Worm (Caenorhabditis elegans) whole organism, mixed stage, embryonic: ENCODE data around the gene C47A10.12.

Experiments used
- M03D4.4 ChIP-seq: sonication (generic microtip); optimal IDR thresholded peaks from 2 replicates; lab custom pipeline; 2017; ENCODE audit warnings: mild to moderate bottlenecking, missing genetic modification characterization, missing compliant biosample characterization
- bed-3 ChIP-seq: fragments of 200-800 bp; sonication (Bioruptor generic); optimal IDR thresholded peaks from 3 replicates; lab custom pipeline; 2018; ENCODE audit warnings: mild to moderate bottlenecking, missing genetic modification characterization, moderate library complexity, missing compliant biosample characterization
- blmp-1 ChIP-seq: fragments of 150-350 bp; optimal IDR thresholded peaks from 2 replicates; lab custom pipeline; 2014; ENCODE audit warnings: missing biosample characterization, missing genetic modification characterization
- ceh-39 ChIP-seq: fragments of 150-350 bp; optimal IDR thresholded peaks from 2 replicates; lab custom pipeline; 2014; ENCODE audit warnings: missing biosample characterization, missing genetic modification characterization
- ceh-43 ChIP-seq: fragments of 200-800 bp; sonication (Bioruptor generic); optimal IDR thresholded peaks from 2 replicates; lab custom pipeline; 2018; ENCODE audit warnings: mild to moderate bottlenecking, missing genetic modification characterization, moderate library complexity, missing compliant biosample characterization
- ceh-83 ChIP-seq: fragments of 200-800 bp; sonication (Bioruptor generic); optimal IDR thresholded peaks from 2 replicates; lab custom pipeline; 2018; ENCODE audit warnings: mild to moderate bottlenecking, missing genetic modification characterization, missing compliant biosample characterization
- ces-1 ChIP-seq: fragments of 150-350 bp; optimal IDR thresholded peaks from 2 replicates; lab custom pipeline; 2014; ENCODE audit warnings: missing biosample characterization, missing genetic modification reagents, missing genetic modification characterization
- drap-1 ChIP-seq: fragments of 200-800 bp; sonication (Bioruptor generic); optimal IDR thresholded peaks from 3 replicates; lab custom pipeline; 2018; ENCODE audit warnings: mild to moderate bottlenecking, missing genetic modification characterization, missing compliant biosample characterization
- elt-1 ChIP-seq: sonication (generic microtip); optimal IDR thresholded peaks from 2 replicates; lab custom pipeline; 2017; ENCODE audit warnings: missing genetic modification characterization, mild to moderate bottlenecking, missing compliant biosample characterization, antibody characterized with exemption, moderate library complexity, borderline replicate concordance; ENCODE audit not compliant: insufficient read depth
- elt-3 ChIP-seq: fragments of 150-350 bp; optimal IDR thresholded peaks from 2 replicates; lab custom pipeline; 2014; ENCODE audit warnings: missing biosample characterization, missing genetic modification characterization
- flh-1 ChIP-seq: fragments of 200-800 bp; sonication (Bioruptor generic); optimal IDR thresholded peaks from 2 replicates; lab custom pipeline; 2018; ENCODE audit warnings: mild to moderate bottlenecking, missing genetic modification characterization, moderate library complexity, missing compliant biosample characterization
- ham-2 ChIP-seq: fragments of 200-800 bp; sonication (Bioruptor generic); optimal IDR thresholded peaks from 2 replicates; lab custom pipeline; 2018; ENCODE audit warnings: mild to moderate bottlenecking, missing genetic modification characterization, missing compliant biosample characterization
- hlh-1 ChIP-seq: fragments of 150-350 bp; optimal IDR thresholded peaks from 2 replicates; lab custom pipeline; 2014; ENCODE audit warnings: missing biosample characterization, missing genetic modification reagents, missing genetic modification characterization
- lin-13 ChIP-seq: fragments of 150-350 bp; optimal IDR thresholded peaks from 2 replicates; lab custom pipeline; 2014; ENCODE audit warnings: missing biosample characterization, missing genetic modification characterization
- lin-32 ChIP-seq: fragments of 200-800 bp; sonication (Bioruptor generic); optimal IDR thresholded peaks from 2 replicates; lab custom pipeline; 2018; ENCODE audit warnings: mild to moderate bottlenecking, missing genetic modification characterization, missing compliant biosample characterization
- lsy-2 ChIP-seq: fragments of 150-350 bp; optimal IDR thresholded peaks from 2 replicates; lab custom pipeline; 2014; ENCODE audit warnings: missing biosample characterization, missing genetic modification characterization
- mep-1 ChIP-seq: fragments of 150-350 bp; optimal IDR thresholded peaks from 2 replicates; lab custom pipeline; 2017; ENCODE audit warnings: missing biosample characterization, missing genetic modification reagents, missing genetic modification characterization, inconsistent platforms
- nhr-12 ChIP-seq: fragments of 150-350 bp; optimal IDR thresholded peaks from 2 replicates; lab custom pipeline; 2014; ENCODE audit warnings: missing biosample characterization, missing genetic modification characterization
- nhr-2 ChIP-seq: fragments of 150-350 bp; optimal IDR thresholded peaks from 2 replicates; lab custom pipeline; 2014; ENCODE audit warnings: missing biosample characterization, missing genetic modification characterization
- nhr-237 ChIP-seq: fragments of 150-350 bp; optimal IDR thresholded peaks from 2 replicates; lab custom pipeline; 2014; ENCODE audit warnings: missing biosample characterization, missing genetic modification characterization
- nhr-28 ChIP-seq: fragments of 150-350 bp; optimal IDR thresholded peaks from 2 replicates; lab custom pipeline; 2014; ENCODE audit warnings: missing biosample characterization, missing genetic modification characterization
- nhr-76 ChIP-seq: sonication (generic microtip); optimal IDR thresholded peaks from 2 replicates; lab custom pipeline; 2017; ENCODE audit warnings: missing biosample characterization, missing genetic modification characterization
- pha-4 ChIP-seq: fragments of 150-350 bp; optimal IDR thresholded peaks from 2 replicates; lab custom pipeline; 2018; ENCODE audit warnings: missing biosample characterization, missing genetic modification reagents, missing genetic modification characterization
- snpc-4 ChIP-seq: fragments of 150-350 bp; optimal IDR thresholded peaks from 2 replicates; lab custom pipeline; 2014; ENCODE audit warnings: missing biosample characterization, missing genetic modification characterization
- sptf-1 ChIP-seq: sonication (generic microtip); optimal IDR thresholded peaks from 2 replicates; lab custom pipeline; 2017; ENCODE audit warnings: mild to moderate bottlenecking, missing genetic modification characterization, moderate library complexity, missing compliant biosample characterization
- tbx-8 ChIP-seq: fragments of 200-800 bp; sonication (Bioruptor generic); optimal IDR thresholded peaks from 2 replicates; lab custom pipeline; 2018; ENCODE audit warnings: mild to moderate bottlenecking, missing genetic modification characterization, moderate library complexity, missing compliant biosample characterization
- unc-39 ChIP-seq: fragments of 150-350 bp; optimal IDR thresholded peaks from 2 replicates; lab custom pipeline; 2014; ENCODE audit warnings: missing biosample characterization, missing genetic modification characterization
- unc-62 ChIP-seq: fragments of 150-350 bp; optimal IDR thresholded peaks from 2 replicates; lab custom pipeline; 2014; ENCODE audit warnings: missing biosample characterization, missing genetic modification reagents, missing genetic modification characterization

Gene C47A10.12

ce11 chrV:17819704-17820103 is 42.0 kb downstream of the C47A10.12 start:
- TF ChIP-seq nhr-237 (tag; lab: Kevin White, UChicago) (no peak), nhr-2 (tag; lab: Kevin White, UChicago) (no peak), hlh-1 (no peak), ceh-83 (GFP tag; lab: Kevin White, UChicago) (no peak), unc-39 (tag; lab: Kevin White, UChicago) (no peak), bed-3 (GFP tag; lab: Kevin White, UChicago) (no peak), pha-4 (no peak), sptf-1 (tag; lab: Kevin White, UChicago) (no peak), mep-1 (no peak), snpc-4 (tag; lab: Kevin White, UChicago) (no peak), elt-3 (tag; lab: Kevin White, UChicago) (no peak), nhr-12 (tag; lab: Kevin White, UChicago) (no peak), drap-1 (GFP tag; lab: Kevin White, UChicago) (no peak), elt-1 (tag; lab: Kevin White, UChicago) (no peak), ham-2 (GFP tag; lab: Kevin White, UChicago) (no peak), flh-1 (no peak), lin-32 (GFP tag; lab: Kevin White, UChicago) (no peak)
- TF ChIP-seq, all 35 proteins: peak for 0

- TF ChIP-seq ceh-39 (tag; lab: Kevin White, UChicago), result no peak
- TF ChIP-seq lin-13 (tag; lab: Kevin White, UChicago), result no peak
- TF ChIP-seq drap-1 (GFP tag; lab: Kevin White, UChicago), result no peak
- no peak for TF ChIP-seq unc-62
- TF ChIP-seq ceh-83 (GFP tag; lab: Kevin White, UChicago), result no peak
- TF ChIP-seq nhr-28, result no peak
- TF ChIP-seq elt-1 (tag; lab: Kevin White, UChicago), result no peak
- no peak for TF ChIP-seq pha-4
- no peak for TF ChIP-seq blmp-1 (tag; lab: Kevin White, UChicago)
- TF ChIP-seq mep-1, result no peak
- no peak for TF ChIP-seq ceh-43 (GFP tag; lab: Kevin White, UChicago)
- no peak for TF ChIP-seq nhr-76 (tag; lab: Kevin White, UChicago)
- TF ChIP-seq lsy-2 (tag; lab: Kevin White, UChicago), result no peak
Observed at ce11 chrV:17821805-17822204, 44.1 kb downstream of the C47A10.12 start, which contains the start of gene srh-300. Gene srh-300 (plus strand): TSS chrV:17822105.

- TF ChIP-seq drap-1 (GFP tag; lab: Kevin White, UChicago), result no peak
- no peak for TF ChIP-seq M03D4.4 (tag; lab: Kevin White, UChicago)
- TF ChIP-seq elt-3 (tag; lab: Kevin White, UChicago), result no peak
- TF ChIP-seq blmp-1 (tag; lab: Kevin White, UChicago), result no peak
- no peak for TF ChIP-seq pha-4
- TF ChIP-seq nhr-2 (tag; lab: Kevin White, UChicago), result no peak
- no peak for TF ChIP-seq nhr-76 (tag; lab: Kevin White, UChicago)
- no peak for TF ChIP-seq sptf-1 (tag; lab: Kevin White, UChicago)
- no peak for TF ChIP-seq ceh-39 (tag; lab: Kevin White, UChicago)
- no peak for TF ChIP-seq lsy-2 (tag; lab: Kevin White, UChicago)
- no peak for TF ChIP-seq flh-1
- no peak for TF ChIP-seq tbx-8 (GFP tag; lab: Kevin White, UChicago)
- no peak for TF ChIP-seq lin-32 (GFP tag; lab: Kevin White, UChicago)
- TF ChIP-seq ces-1 (GFP tag; lab: Kevin White, UChicago), result no peak
- TF ChIP-seq elt-1 (tag; lab: Kevin White, UChicago), result no peak
- no peak for TF ChIP-seq bed-3 (GFP tag; lab: Kevin White, UChicago)
Observed at ce11 chrV:17824610-17825009, 46.9 kb downstream of the C47A10.12 start, which contains the start of gene srh-301. Gene srh-301 (plus strand): TSS chrV:17824910.

- TF ChIP-seq mep-1, result no peak
- no peak for TF ChIP-seq sptf-1 (tag; lab: Kevin White, UChicago)
- no peak for TF ChIP-seq elt-1 (tag; lab: Kevin White, UChicago)
Observed at ce11 chrV:17828310-17828709, 50.6 kb downstream of the C47A10.12 start, which contains the start of gene srh-304. Gene srh-304 (plus strand): TSS chrV:17828610.
